Worm (Caenorhabditis elegans) whole organism, L1 larva: ENCODE measurements around the gene ptr-4.

Source experiments
- ama-1 ChIP-seq: fragments of 150-350 bp; optimal IDR thresholded peaks from 2 replicates; lab custom pipeline; 2014
- ceh-82 ChIP-seq, 3 experiments: fragments of 150-350 bp in 1 of 3; sonication (generic microtip) in 2 of 3; optimal IDR thresholded peaks; 2 replicates each; lab custom pipeline; 2014 to 2017; ENCODE audit warnings: missing biosample characterization in 3 of 3, missing genetic modification characterization in 3 of 3
- elt-2 ChIP-seq: sonication (generic microtip); optimal IDR thresholded peaks from 2 replicates; lab custom pipeline; 2016; ENCODE audit warnings: missing genetic modification characterization, mild to moderate bottlenecking, inconsistent platforms, missing compliant biosample characterization, missing genetic modification reagents
- fkh-10 ChIP-seq: sonication (generic microtip); optimal IDR thresholded peaks from 2 replicates; lab custom pipeline; 2017; ENCODE audit warnings: missing biosample characterization, missing genetic modification reagents, missing genetic modification characterization
- fos-1 ChIP-seq: fragments of 150-350 bp; optimal IDR thresholded peaks from 2 replicates; lab custom pipeline; 2014; ENCODE audit warnings: missing biosample characterization, missing genetic modification characterization
- hlh-17 ChIP-seq: fragments of 200-800 bp; sonication (Bioruptor generic); optimal IDR thresholded peaks from 2 replicates; lab custom pipeline; 2018; ENCODE audit warnings: missing genetic modification characterization, mild to moderate bottlenecking, missing compliant biosample characterization, moderate library complexity, borderline replicate concordance
- jun-1 ChIP-seq: fragments of 150-350 bp; optimal IDR thresholded peaks from 2 replicates; lab custom pipeline; 2014; ENCODE audit warnings: missing biosample characterization, missing genetic modification reagents, missing genetic modification characterization
- mdl-1 ChIP-seq, 2 experiments: fragments of 150-350 bp; optimal IDR thresholded peaks; 2 replicates each; lab custom pipeline; 2014 to 2017; ENCODE audit warnings: missing biosample characterization in 2 of 2, missing genetic modification characterization in 2 of 2, inconsistent platforms in 1 of 2
- pax-3 ChIP-seq: fragments of 200-800 bp; sonication (Bioruptor generic); optimal IDR thresholded peaks from 2 replicates; lab custom pipeline; 2018; ENCODE audit warnings: mild to moderate bottlenecking, missing genetic modification characterization, moderate library complexity, missing compliant biosample characterization
- pqm-1 ChIP-seq: sonication (generic microtip); optimal IDR thresholded peaks from 3 replicates; lab custom pipeline; 2017; ENCODE audit warnings: missing biosample characterization, missing genetic modification characterization
- sup-37 ChIP-seq: fragments of 200-800 bp; sonication (Bioruptor generic); optimal IDR thresholded peaks from 2 replicates; lab custom pipeline; 2018; ENCODE audit warnings: mild to moderate bottlenecking, missing genetic modification characterization, missing compliant biosample characterization
- unc-130 ChIP-seq: fragments of 150-350 bp; optimal IDR thresholded peaks from 2 replicates; lab custom pipeline; 2017; ENCODE audit warnings: missing biosample characterization, missing genetic modification characterization, inconsistent platforms
- unc-62 ChIP-seq: fragments of 150-350 bp; optimal IDR thresholded peaks from 2 replicates; lab custom pipeline; 2014; ENCODE audit warnings: missing biosample characterization, missing genetic modification reagents, missing genetic modification characterization

- no peak for TF ChIP-seq unc-130 (tag; lab: Kevin White, UChicago)
- TF ChIP-seq pqm-1 (tag; lab: Kevin White, UChicago): no peak
- no peak for TF ChIP-seq jun-1 (tag; lab: Kevin White, UChicago)
- no peak for TF ChIP-seq mdl-1 (tag; optimal IDR thresholded peaks at IDR 0.05; lab: Kevin White, UChicago)
- TF ChIP-seq hlh-17 (GFP tag; lab: Kevin White, UChicago): no peak
- TF ChIP-seq pax-3 (tag; lab: Kevin White, UChicago): no peak
- no peak for TF ChIP-seq ama-1
- TF ChIP-seq fkh-10 (GFP tag; lab: Kevin White, UChicago): no peak
- no peak for TF ChIP-seq ceh-82 (tag; optimal IDR thresholded peaks at IDR 0.05; lab: Kevin White, UChicago)
- TF ChIP-seq unc-62 (GFP tag; lab: Kevin White, UChicago): no peak
- TF ChIP-seq sup-37 (GFP tag; lab: Kevin White, UChicago): no peak
- no peak for TF ChIP-seq fos-1 (tag; lab: Kevin White, UChicago)
- no peak for TF ChIP-seq elt-2 (tag; lab: Kevin White, UChicago)
Measured at ce11 chrX:6022469-6022868, 43.3 kb downstream of the ptr-4 start, which contains the start of gene lelo-3.
